Worm (Caenorhabditis elegans): Measurements from ENCODE around the gene R04B5.6.

ce11 chrV:10073793-10074192, 11.2 kb upstream of the R04B5.6 start, which contains the start of gene F57A8.6:
- TF ChIP-seq ztf-23 (GFP tag; IDR thresholded peaks at IDR 0.05) (no peak), klf-2 (GFP tag; conservative IDR thresholded peaks at IDR 0.05) (no peak), ztf-29 (GFP tag; IDR thresholded peaks at IDR 0.05) (no peak), flt-1 (GFP tag; IDR thresholded peaks at IDR 0.05) (no peak), med-1 (GFP tag; optimal IDR thresholded peaks at IDR 0.05; ENCODE audit: insufficient read depth) (no peak)
